Worm (Caenorhabditis elegans): Measurements from ENCODE around the gene cthd-1.
A peak's percentile ranks its signal among the peaks of the same experiment; 100 is the strongest.

cthd-1 gene

ce11 chrV:9692109-9692581, 14.1 kb downstream of the cthd-1 start, which contains the start of gene ztf-9:
TSS of gene ztf-9 (minus strand) at chrV:9692159.
- peak; percentile 85 for TF ChIP-seq blmp-1 (tag; optimal IDR thresholded peaks at IDR 0.05)
- no peak for TF ChIP-seq nhr-28 (tag; optimal IDR thresholded peaks at IDR 0.05)
- TF ChIP-seq nhr-2 (tag; optimal IDR thresholded peaks at IDR 0.05): no peak
- TF ChIP-seq mep-1 (tag; optimal IDR thresholded peaks at IDR 0.05): peak; percentile 45
- TF ChIP-seq drap-1 (GFP tag; optimal IDR thresholded peaks at IDR 0.05): peak; percentile 54
- TF ChIP-seq sptf-1 (tag; optimal IDR thresholded peaks at IDR 0.05): peak; percentile 62
- TF ChIP-seq nhr-76 (tag; optimal IDR thresholded peaks at IDR 0.05): no peak
- no peak for TF ChIP-seq snpc-4 (tag; optimal IDR thresholded peaks at IDR 0.05)
- TF ChIP-seq ceh-39 (tag; optimal IDR thresholded peaks at IDR 0.05): no peak
- no peak for TF ChIP-seq tbx-8 (GFP tag; optimal IDR thresholded peaks at IDR 0.05)
- peak; percentile 59 for TF ChIP-seq mls-2 (tag; optimal IDR thresholded peaks at IDR 0.05)
- no peak for TF ChIP-seq nhr-12 (tag; optimal IDR thresholded peaks at IDR 0.05)
- peak; percentile 10 for TF ChIP-seq nhr-237 (tag; optimal IDR thresholded peaks at IDR 0.05)
- no peak for TF ChIP-seq elt-3 (tag; optimal IDR thresholded peaks at IDR 0.05)
- no peak for TF ChIP-seq pha-4 (tag; optimal IDR thresholded peaks at IDR 0.05)
- TF ChIP-seq ces-1 (GFP tag; optimal IDR thresholded peaks at IDR 0.05): peak; percentile 17
- TF ChIP-seq ceh-83 (GFP tag; optimal IDR thresholded peaks at IDR 0.05): no peak
- no peak for TF ChIP-seq flh-1 (GFP tag; optimal IDR thresholded peaks at IDR 0.05)
- no peak for TF ChIP-seq elt-1 (tag; optimal IDR thresholded peaks at IDR 0.05; ENCODE audit: borderline replicate concordance, insufficient read depth)
- TF ChIP-seq bed-3 (GFP tag; optimal IDR thresholded peaks at IDR 0.05): no peak
- TF ChIP-seq M03D4.4 (tag; optimal IDR thresholded peaks at IDR 0.05): peak; percentile 36
- TF ChIP-seq hlh-1 (tag; optimal IDR thresholded peaks at IDR 0.05): peak; percentile 25
- no peak for TF ChIP-seq lin-32 (GFP tag; optimal IDR thresholded peaks at IDR 0.05)
- TF ChIP-seq ham-2 (GFP tag; optimal IDR thresholded peaks at IDR 0.05): peak; percentile 15
- TF ChIP-seq lin-13 (tag; optimal IDR thresholded peaks at IDR 0.05): peak; percentile 27
- no peak for TF ChIP-seq ztf-11 (tag; optimal IDR thresholded peaks at IDR 0.05)
- TF ChIP-seq unc-120 (tag; optimal IDR thresholded peaks at IDR 0.05; ENCODE audit: poor library complexity, severe bottlenecking): peak; percentile 78
- TF ChIP-seq unc-62 (GFP tag; optimal IDR thresholded peaks at IDR 0.05): peak; percentile 16
- peak; percentile 4 for TF ChIP-seq cnd-1 (tag; optimal IDR thresholded peaks at IDR 0.05)
- TF ChIP-seq mab-5 (tag; optimal IDR thresholded peaks at IDR 0.05): no peak
- peak; percentile 28 for TF ChIP-seq lsy-2 (tag; optimal IDR thresholded peaks at IDR 0.05)
- no peak for TF ChIP-seq ceh-43 (GFP tag; optimal IDR thresholded peaks at IDR 0.05)
- no peak for TF ChIP-seq zip-8 (tag; optimal IDR thresholded peaks at IDR 0.05)
- no peak for TF ChIP-seq sem-2 (GFP tag; optimal IDR thresholded peaks at IDR 0.05)
- no peak for TF ChIP-seq unc-39 (tag; optimal IDR thresholded peaks at IDR 0.05)

ce11 chrV:9692649-9693112, 14.6 kb downstream of the cthd-1 start, which contains the start of gene ZK287.7:
TSS of gene ZK287.7 (plus strand) at chrV:9693062.
- TF ChIP-seq nhr-2 (tag; optimal IDR thresholded peaks at IDR 0.05): no peak

ce11 chrV:9696715-9697114, 18.6 kb downstream of the cthd-1 start, which contains the start of gene her-1:
TSS of gene her-1 (plus strand) at chrV:9697015.
- TF ChIP-seq mab-5 (tag; optimal IDR thresholded peaks at IDR 0.05): no peak
- TF ChIP-seq nhr-12 (tag; optimal IDR thresholded peaks at IDR 0.05): no peak
- no peak for TF ChIP-seq pha-4 (tag; optimal IDR thresholded peaks at IDR 0.05)

- TF ChIP-seq drap-1 (GFP tag; optimal IDR thresholded peaks at IDR 0.05) (no peak), nhr-237 (tag; optimal IDR thresholded peaks at IDR 0.05) (no peak)
Observed at ce11 chrV:9699216-9699615, 21.1 kb downstream of the cthd-1 start.

- TF ChIP-seq zip-8 (tag; optimal IDR thresholded peaks at IDR 0.05) (no peak), mls-2 (tag; optimal IDR thresholded peaks at IDR 0.05) (no peak), ham-2 (GFP tag; optimal IDR thresholded peaks at IDR 0.05) (no peak), sem-2 (GFP tag; optimal IDR thresholded peaks at IDR 0.05) (no peak), sptf-1 (tag; optimal IDR thresholded peaks at IDR 0.05) (no peak), ceh-43 (GFP tag; optimal IDR thresholded peaks at IDR 0.05) (no peak), lin-13 (tag; optimal IDR thresholded peaks at IDR 0.05) (no peak), nhr-76 (tag; optimal IDR thresholded peaks at IDR 0.05) (no peak), lsy-2 (tag; optimal IDR thresholded peaks at IDR 0.05) (no peak), elt-3 (tag; optimal IDR thresholded peaks at IDR 0.05) (no peak), snpc-4 (tag; optimal IDR thresholded peaks at IDR 0.05) (no peak), nhr-237 (tag; optimal IDR thresholded peaks at IDR 0.05) (no peak), ces-1 (GFP tag; optimal IDR thresholded peaks at IDR 0.05) (no peak), nhr-28 (tag; optimal IDR thresholded peaks at IDR 0.05) (no peak), unc-39 (tag; optimal IDR thresholded peaks at IDR 0.05) (no peak)
Observed at ce11 chrV:9701861-9702260, 23.8 kb downstream of the cthd-1 start.

Data from whole organism, mixed stage, embryonic.